Fruit fly (Drosophila melanogaster) whole organism, prepupa: ENCODE data around the gene cact.

Source experiments
- Blimp-1 ChIP-seq: fragments of 200-800 bp; sonication (Bioruptor generic); optimal IDR thresholded peaks from 3 replicates; lab custom pipeline; 2017; ENCODE audit warnings: missing biosample characterization, missing genetic modification characterization, mild to moderate bottlenecking, moderate library complexity, missing genetic modification reagents
- CG10631 ChIP-seq: fragments of 200-800 bp; sonication (Bioruptor generic); optimal IDR thresholded peaks from 2 replicates; lab custom pipeline; 2016; ENCODE audit warnings: missing biosample characterization, missing genetic modification characterization
- CG11294 ChIP-seq: fragments of 200-800 bp; sonication (Bioruptor generic); IDR thresholded peaks from 2 replicates; pipeline ENCODE4 v1.3.6; 2022; ENCODE audit warnings: missing biosample characterization, missing genetic modification characterization
- CG11902 ChIP-seq: fragments of 200-800 bp; sonication (Bioruptor generic); optimal IDR thresholded peaks from 3 replicates; lab custom pipeline; 2016; ENCODE audit warnings: missing biosample characterization, missing genetic modification characterization
- CG15336 ChIP-seq: fragments of 200-800 bp; sonication (Bioruptor generic); IDR thresholded peaks from 2 replicates; pipeline ENCODE4 v1.3.6; 2022; ENCODE audit warnings: missing biosample characterization, missing genetic modification characterization
- CG3032 ChIP-seq: fragments of 200-800 bp; optimal IDR thresholded peaks from 2 replicates; lab custom pipeline; 2019; ENCODE audit warnings: missing biosample characterization, mild to moderate bottlenecking, missing genetic modification characterization, moderate library complexity
- CG6163 ChIP-seq: fragments of 200-800 bp; sonication (Bioruptor generic); IDR thresholded peaks from 3 replicates; pipeline ENCODE4 v1.3.6; 2022; ENCODE audit warnings: missing biosample characterization, missing genetic modification characterization
- CG6276 ChIP-seq: fragments of 200-800 bp; sonication (Bioruptor generic); optimal IDR thresholded peaks from 2 replicates; lab custom pipeline; 2017; ENCODE audit warnings: missing biosample characterization, mild to moderate bottlenecking, missing genetic modification characterization
- CG6808 ChIP-seq: fragments of 200-800 bp; sonication (Bioruptor generic); optimal IDR thresholded peaks from 3 replicates; lab custom pipeline; 2017; ENCODE audit warnings: missing biosample characterization, missing genetic modification characterization, mild to moderate bottlenecking, moderate library complexity, missing genetic modification reagents
- CG6854 ChIP-seq: fragments of 200-800 bp; sonication (Bioruptor generic); optimal IDR thresholded peaks from 2 replicates; lab custom pipeline; 2017; ENCODE audit warnings: missing biosample characterization, mild to moderate bottlenecking, missing genetic modification characterization
- CG8319 ChIP-seq: fragments of 200-800 bp; sonication (Bioruptor generic); optimal IDR thresholded peaks from 3 replicates; lab custom pipeline; 2016; ENCODE audit warnings: missing biosample characterization, missing genetic modification characterization
- Eip78C ChIP-seq: fragments of 200-800 bp; sonication (Bioruptor generic); peaks from one replicate; lab custom pipeline; 2016; ENCODE audit warnings: missing biosample characterization, missing genetic modification characterization
- Hr38 ChIP-seq: sonication (Bioruptor generic); optimal IDR thresholded peaks from 2 replicates; lab custom pipeline; 2016; ENCODE audit warnings: missing biosample characterization, missing genetic modification characterization
- Hr4 ChIP-seq: fragments of 200-800 bp; sonication (Bioruptor generic); optimal IDR thresholded peaks from 3 replicates; lab custom pipeline; 2016; ENCODE audit warnings: missing biosample characterization, missing genetic modification characterization
- OdsH ChIP-seq: fragments of 200-800 bp; sonication (Bioruptor generic); optimal IDR thresholded peaks from 3 replicates; lab custom pipeline; 2016; ENCODE audit warnings: missing biosample characterization, missing genetic modification characterization
- Sox102F ChIP-seq: fragments of 200-800 bp; sonication (Bioruptor generic); optimal IDR thresholded peaks from 2 replicates; lab custom pipeline; 2016; ENCODE audit warnings: missing biosample characterization, mild to moderate bottlenecking, missing genetic modification characterization
- fkh ChIP-seq: fragments of 200-800 bp; sonication (Bioruptor generic); optimal IDR thresholded peaks from 3 replicates; lab custom pipeline; 2017; ENCODE audit warnings: missing biosample characterization, mild to moderate bottlenecking, missing genetic modification characterization, moderate library complexity
- lz ChIP-seq: fragments of 200-800 bp; sonication (Bioruptor generic); optimal IDR thresholded peaks from 3 replicates; lab custom pipeline; 2016; ENCODE audit warnings: missing biosample characterization, missing genetic modification characterization
- pdm3 ChIP-seq: fragments of 200-800 bp; sonication (Bioruptor generic); optimal IDR thresholded peaks from 3 replicates; lab custom pipeline; 2016; ENCODE audit warnings: missing biosample characterization, missing genetic modification characterization
- svp ChIP-seq: fragments of 200-800 bp; sonication (Bioruptor generic); peaks from one replicate; lab custom pipeline; 2016; ENCODE audit warnings: missing biosample characterization, missing genetic modification characterization
- topi ChIP-seq: fragments of 200-800 bp; sonication (Bioruptor generic); optimal IDR thresholded peaks from 3 replicates; lab custom pipeline; 2016; ENCODE audit warnings: missing biosample characterization, missing genetic modification characterization
- vri ChIP-seq: fragments of 200-800 bp; sonication (Bioruptor generic); optimal IDR thresholded peaks from 3 replicates; lab custom pipeline; 2016; ENCODE audit warnings: missing biosample characterization, mild to moderate bottlenecking, missing genetic modification characterization

cact gene

dm6 chr2L:16267159-16268065, 58.6 kb downstream of the cact start (continued):
- peak; percentile 15 for TF ChIP-seq topi
- TF ChIP-seq Eip78C (GFP tag; lab: Kevin White, UChicago), result peak; percentile 76
- peak; percentile 31 for TF ChIP-seq CG6808 (GFP tag; lab: Kevin White, UChicago)
- TF ChIP-seq Hr38 (GFP tag; lab: Kevin White, UChicago), result no peak
- peak; percentile 55 for TF ChIP-seq CG3032 (tag; lab: Kevin White, UChicago)
- TF ChIP-seq CG6163 (GFP tag; lab: Robert Waterston, UW), result no peak

dm6 chr2L:16263723-16264122, 62.3 kb downstream of the cact start:
- no peak for TF ChIP-seq svp
- TF ChIP-seq CG11902, result no peak
- TF ChIP-seq OdsH, result no peak
- TF ChIP-seq CG11294, result no peak
- no peak for TF ChIP-seq Sox102F
- TF ChIP-seq CG15336, result no peak
- TF ChIP-seq CG6808 (GFP tag; lab: Kevin White, UChicago), result no peak
- no peak for TF ChIP-seq CG6276 (GFP tag; lab: Kevin White, UChicago)
- no peak for TF ChIP-seq vri
- no peak for TF ChIP-seq Blimp-1 (GFP tag; lab: Kevin White, UChicago)
- no peak for TF ChIP-seq fkh
- no peak for TF ChIP-seq CG8319 (GFP tag; lab: Kevin White, UChicago)
- no peak for TF ChIP-seq lz (GFP tag; lab: Kevin White, UChicago)
- TF ChIP-seq pdm3 (GFP tag; lab: Kevin White, UChicago), result no peak
- no peak for TF ChIP-seq CG10631
- no peak for TF ChIP-seq Hr4 (GFP tag; lab: Kevin White, UChicago)
- TF ChIP-seq CG6854 (GFP tag; lab: Kevin White, UChicago), result no peak
